Worm (Caenorhabditis elegans) whole organism, midembryonic: ENCODE results near the gene CC8.2.

ENCODE experiments used
- cog-1 ChIP-seq: sonication (generic microtip); optimal IDR thresholded peaks from 2 replicates; lab custom pipeline; 2016; ENCODE audit warnings: missing genetic modification characterization, missing compliant biosample characterization
- klf-2 ChIP-seq: fragments of 200-800 bp; sonication (Bioruptor generic); conservative IDR thresholded peaks from 2 replicates; pipeline ENCODE4 v1.3.6; 2022; ENCODE audit warnings: missing genetic modification reagents, missing genetic modification characterization, missing compliant biosample characterization
- ref-1 ChIP-seq: fragments of 200-800 bp; sonication (Bioruptor generic); conservative IDR thresholded peaks from 2 replicates; pipeline ENCODE4 v1.3.6; 2022; ENCODE audit warnings: missing genetic modification reagents, missing genetic modification characterization, missing compliant biosample characterization
- ztf-23 ChIP-seq: fragments of 200-800 bp; sonication (Bioruptor generic); IDR thresholded peaks from 2 replicates; pipeline ENCODE4 v1.3.6; 2022; ENCODE audit warnings: missing genetic modification reagents, missing genetic modification characterization, missing compliant biosample characterization

ce11 chrIV:3688050-3688449 is 39.6 kb upstream of the CC8.2 start:
- no peak for TF ChIP-seq ref-1
- no peak for TF ChIP-seq ztf-23 (GFP tag; lab: Robert Waterston, UW)
- TF ChIP-seq cog-1 (tag; lab: Kevin White, UChicago): no peak
- no peak for TF ChIP-seq klf-2 (GFP tag; lab: Robert Waterston, UW)
